Worm (Caenorhabditis elegans) whole organism, late embryonic: ENCODE data around the gene anoh-1.

Source experiments
- C38D4.7 ChIP-seq: fragments of 200-800 bp; sonication (Bioruptor generic); optimal IDR thresholded peaks from 2 replicates; lab custom pipeline; 2018; ENCODE audit warnings: mild to moderate bottlenecking, missing genetic modification characterization, moderate library complexity, missing compliant biosample characterization
- F13H6.1 ChIP-seq: sonication (generic microtip); optimal IDR thresholded peaks from 2 replicates; lab custom pipeline; 2016; ENCODE audit warnings: missing genetic modification characterization, missing compliant biosample characterization
- K02D7.2 ChIP-seq: sonication (generic microtip); optimal IDR thresholded peaks from 2 replicates; lab custom pipeline; 2017; ENCODE audit warnings: mild to moderate bottlenecking, missing genetic modification characterization, missing compliant biosample characterization
- K09A11.1 ChIP-seq: sonication (generic microtip); optimal IDR thresholded peaks from 2 replicates; lab custom pipeline; 2017; ENCODE audit warnings: antibody characterized with exemption, mild to moderate bottlenecking, missing genetic modification characterization, missing compliant biosample characterization; ENCODE audit not compliant: insufficient read depth
- T23F11.4 ChIP-seq: fragments of 200-800 bp; sonication (Bioruptor generic); optimal IDR thresholded peaks from 2 replicates; lab custom pipeline; 2018; ENCODE audit warnings: mild to moderate bottlenecking, missing genetic modification characterization, missing compliant biosample characterization
- Y22D7AL.16 ChIP-seq: sonication (generic microtip); optimal IDR thresholded peaks from 2 replicates; lab custom pipeline; 2016; ENCODE audit warnings: missing genetic modification characterization, missing compliant biosample characterization
- ahr-1 ChIP-seq: sonication (generic microtip); optimal IDR thresholded peaks from 2 replicates; lab custom pipeline; 2016; ENCODE audit warnings: missing genetic modification characterization, missing compliant biosample characterization
- ceh-19 ChIP-seq: fragments of 200-800 bp; sonication (Bioruptor generic); optimal IDR thresholded peaks from 2 replicates; lab custom pipeline; 2018; ENCODE audit warnings: mild to moderate bottlenecking, missing genetic modification characterization, missing compliant biosample characterization
- ceh-2 ChIP-seq: sonication (generic microtip); optimal IDR thresholded peaks from 2 replicates; lab custom pipeline; 2016; ENCODE audit warnings: missing genotype, missing genetic modification characterization, missing compliant biosample characterization
- ceh-22 ChIP-seq: sonication (generic microtip); optimal IDR thresholded peaks from 2 replicates; lab custom pipeline; 2017; ENCODE audit warnings: missing biosample characterization, missing genetic modification characterization
- ceh-24 ChIP-seq: sonication (generic microtip); optimal IDR thresholded peaks from 2 replicates; lab custom pipeline; 2016; ENCODE audit warnings: mild to moderate bottlenecking, missing genetic modification characterization, missing compliant biosample characterization
- ceh-30 ChIP-seq: fragments of 150-350 bp; optimal IDR thresholded peaks from 2 replicates; lab custom pipeline; 2014; ENCODE audit warnings: missing biosample characterization, missing genetic modification characterization
- ceh-31 ChIP-seq: sonication (generic microtip); optimal IDR thresholded peaks from 2 replicates; lab custom pipeline; 2016; ENCODE audit warnings: missing genetic modification characterization, missing compliant biosample characterization
- ceh-48 ChIP-seq: sonication (generic microtip); optimal IDR thresholded peaks from 2 replicates; lab custom pipeline; 2016; ENCODE audit warnings: missing genetic modification characterization, inconsistent platforms, missing compliant biosample characterization
- ceh-6 ChIP-seq: fragments of 200-800 bp; sonication (Bioruptor generic); optimal IDR thresholded peaks from 2 replicates; lab custom pipeline; 2018; ENCODE audit warnings: mild to moderate bottlenecking, missing genetic modification characterization, missing compliant biosample characterization
- che-1 ChIP-seq: sonication (generic microtip); optimal IDR thresholded peaks from 2 replicates; lab custom pipeline; 2016; ENCODE audit warnings: mild to moderate bottlenecking, missing genetic modification characterization, missing compliant biosample characterization
- dve-1 ChIP-seq: sonication (generic microtip); optimal IDR thresholded peaks from 2 replicates; lab custom pipeline; 2017; ENCODE audit warnings: antibody characterized with exemption, mild to moderate bottlenecking, missing genetic modification characterization, missing compliant biosample characterization
- elt-2 ChIP-seq: sonication (generic microtip); optimal IDR thresholded peaks from 2 replicates; lab custom pipeline; 2016; ENCODE audit warnings: missing genetic modification reagents, missing genetic modification characterization, missing compliant biosample characterization
- fax-1 ChIP-seq: sonication (generic microtip); optimal IDR thresholded peaks from 2 replicates; lab custom pipeline; 2016; ENCODE audit warnings: missing genotype, missing genetic modification characterization, missing compliant biosample characterization
- hlh-15 ChIP-seq: sonication (generic microtip); optimal IDR thresholded peaks from 2 replicates; lab custom pipeline; 2016; ENCODE audit warnings: missing genetic modification characterization, missing compliant biosample characterization
- hlh-30 ChIP-seq: sonication (generic microtip); optimal IDR thresholded peaks from 2 replicates; lab custom pipeline; 2017; ENCODE audit warnings: antibody characterized with exemption, missing genetic modification characterization, missing compliant biosample characterization; ENCODE audit not compliant: insufficient read depth
- hlh-6 ChIP-seq: sonication (generic microtip); optimal IDR thresholded peaks from 2 replicates; lab custom pipeline; 2016; ENCODE audit warnings: missing genotype, missing genetic modification characterization, missing compliant biosample characterization
- lim-6 ChIP-seq: sonication (generic microtip); optimal IDR thresholded peaks from 2 replicates; lab custom pipeline; 2016; ENCODE audit warnings: missing genetic modification characterization, missing compliant biosample characterization
- lin-11 ChIP-seq: fragments of 200-800 bp; sonication (Bioruptor generic); optimal IDR thresholded peaks from 2 replicates; lab custom pipeline; 2018; ENCODE audit warnings: mild to moderate bottlenecking, missing genetic modification characterization, missing compliant biosample characterization
- madf-2 ChIP-seq: sonication (generic microtip); optimal IDR thresholded peaks from 2 replicates; lab custom pipeline; 2017; ENCODE audit warnings: missing genetic modification characterization, missing compliant biosample characterization
- mec-3 ChIP-seq: sonication (generic microtip); optimal IDR thresholded peaks from 2 replicates; lab custom pipeline; 2016; ENCODE audit warnings: borderline replicate concordance, missing genetic modification characterization, missing compliant biosample characterization
- nfya-1 ChIP-seq: sonication (generic microtip); optimal IDR thresholded peaks from 2 replicates; lab custom pipeline; 2017; ENCODE audit warnings: missing genetic modification characterization, mild to moderate bottlenecking, missing compliant biosample characterization, antibody characterized with exemption, moderate library complexity
- npax-4 ChIP-seq: sonication (generic microtip); optimal IDR thresholded peaks from 2 replicates; lab custom pipeline; 2016; ENCODE audit warnings: missing genetic modification characterization, missing compliant biosample characterization
- pax-1 ChIP-seq: fragments of 150-350 bp; optimal IDR thresholded peaks from 2 replicates; lab custom pipeline; 2014; ENCODE audit warnings: missing biosample characterization, missing genetic modification characterization
- pha-2 ChIP-seq: sonication (generic microtip); optimal IDR thresholded peaks from 2 replicates; lab custom pipeline; 2017; ENCODE audit warnings: mild to moderate bottlenecking, missing genetic modification characterization, missing compliant biosample characterization
- pha-4 ChIP-seq: fragments of 150-350 bp; optimal IDR thresholded peaks from 2 replicates; lab custom pipeline; 2018; ENCODE audit warnings: missing biosample characterization, missing genetic modification reagents, missing genetic modification characterization
- pqm-1 ChIP-seq: sonication (generic microtip); optimal IDR thresholded peaks from 2 replicates; lab custom pipeline; 2016; ENCODE audit warnings: missing genetic modification characterization, missing compliant biosample characterization
- pros-1 ChIP-seq: fragments of 150-350 bp; optimal IDR thresholded peaks from 2 replicates; lab custom pipeline; 2014; ENCODE audit warnings: missing biosample characterization, missing genetic modification reagents, missing genetic modification characterization
- ref-2 ChIP-seq: sonication (generic microtip); optimal IDR thresholded peaks from 2 replicates; lab custom pipeline; 2016; ENCODE audit warnings: missing genetic modification characterization, missing compliant biosample characterization
- rnt-1 ChIP-seq: sonication (generic microtip); optimal IDR thresholded peaks from 2 replicates; lab custom pipeline; 2016; ENCODE audit warnings: missing genetic modification characterization, missing compliant biosample characterization
- sox-4 ChIP-seq: sonication (generic microtip); optimal IDR thresholded peaks from 2 replicates; lab custom pipeline; 2017; ENCODE audit warnings: mild to moderate bottlenecking, missing genetic modification characterization, inconsistent platforms, missing compliant biosample characterization
- tbx-2 ChIP-seq: sonication (generic microtip); optimal IDR thresholded peaks from 2 replicates; lab custom pipeline; 2016; ENCODE audit warnings: missing genetic modification characterization, missing compliant biosample characterization
- ttx-3 ChIP-seq: sonication (generic microtip); optimal IDR thresholded peaks from 2 replicates; lab custom pipeline; 2016; ENCODE audit warnings: missing genetic modification reagents, missing genetic modification characterization, missing compliant biosample characterization
- unc-3 ChIP-seq, 2 experiments: fragments of 200-800 bp in 1 of 2; sonication (Bioruptor generic) in 1 of 2; sonication (generic microtip) in 1 of 2; conservative IDR thresholded peaks in 1 of 2; optimal IDR thresholded peaks in 1 of 2; 2 replicates each; pipeline versions ENCODE4 v1.3.6 to Lab custom; 2016 to 2022; ENCODE audit warnings: missing compliant biosample characterization in 2 of 2, missing genetic modification characterization in 2 of 2, missing genetic modification reagents in 1 of 2
- unc-42 ChIP-seq: sonication (generic microtip); optimal IDR thresholded peaks from 2 replicates; lab custom pipeline; 2016; ENCODE audit warnings: missing genotype, missing genetic modification characterization, missing compliant biosample characterization
- unc-86 ChIP-seq: sonication (generic microtip); optimal IDR thresholded peaks from 2 replicates; lab custom pipeline; 2016; ENCODE audit warnings: missing genetic modification characterization, missing compliant biosample characterization
- zip-5 ChIP-seq: sonication (generic microtip); optimal IDR thresholded peaks from 2 replicates; lab custom pipeline; 2016; ENCODE audit warnings: missing genetic modification characterization, missing compliant biosample characterization

Gene anoh-1

ce11 chrIII:13276958-13277357 lies 30.6 kb downstream of the anoh-1 start, which contains the start of gene unc-64:
Gene unc-64, plus strand, starts transcription at chrIII:13277258.
- TF ChIP-seq Y22D7AL.16 (tag; lab: Kevin White, UChicago) (no peak), ceh-48 (no peak), ttx-3 (no peak), dve-1 (tag; lab: Kevin White, UChicago) (no peak), pqm-1 (no peak), ceh-30 (tag; lab: Kevin White, UChicago) (no peak), pax-1 (tag; lab: Kevin White, UChicago) (no peak), ceh-6 (GFP tag; lab: Kevin White, UChicago) (no peak), mec-3 (tag; lab: Kevin White, UChicago) (no peak), fax-1 (tag; lab: Kevin White, UChicago) (no peak), pros-1 (tag; lab: Kevin White, UChicago) (no peak), pha-4 (no peak), unc-3 (GFP tag; conservative IDR thresholded peaks at IDR 0.05; lab: Robert Waterston, UW) (no peak), unc-3 (tag; optimal IDR thresholded peaks at IDR 0.05; lab: Kevin White, UChicago) (no peak), ahr-1 (tag; lab: Kevin White, UChicago) (no peak), hlh-6 (no peak), ceh-22 (no peak), tbx-2 (tag; lab: Kevin White, UChicago) (no peak)

ce11 chrIII:13277881-13278500 lies 31.6 kb downstream of the anoh-1 start:
- no peak for TF ChIP-seq zip-5
- TF ChIP-seq madf-2 (tag; lab: Kevin White, UChicago) = no peak
- TF ChIP-seq npax-4 (tag; lab: Kevin White, UChicago) = no peak
- no peak for TF ChIP-seq T23F11.4 (GFP tag; lab: Kevin White, UChicago)
- TF ChIP-seq ceh-31 (tag; lab: Kevin White, UChicago) = no peak
- TF ChIP-seq ceh-19 = no peak
- no peak for TF ChIP-seq tbx-2 (tag; lab: Kevin White, UChicago)
- no peak for TF ChIP-seq hlh-30
- TF ChIP-seq ceh-24 (tag; lab: Kevin White, UChicago) = no peak
- TF ChIP-seq ceh-6 (GFP tag; lab: Kevin White, UChicago) = no peak
- TF ChIP-seq unc-86 = no peak
- TF ChIP-seq hlh-15 = no peak
- no peak for TF ChIP-seq unc-42 (tag; lab: Kevin White, UChicago)
- TF ChIP-seq F13H6.1 (tag; lab: Kevin White, UChicago) = no peak

ce11 chrIII:13285421-13285820 lies 39.1 kb downstream of the anoh-1 start, which contains the start of gene F56A8.8:
Gene F56A8.8, plus strand, starts transcription at chrIII:13285721.
- TF ChIP-seq K02D7.2 (tag; lab: Kevin White, UChicago) = no peak
- TF ChIP-seq unc-42 (tag; lab: Kevin White, UChicago) = no peak
- TF ChIP-seq ref-2 (tag; lab: Kevin White, UChicago) = no peak
- TF ChIP-seq ttx-3 = no peak
- TF ChIP-seq che-1 (tag; lab: Kevin White, UChicago) = no peak
- no peak for TF ChIP-seq lim-6 (tag; lab: Kevin White, UChicago)
- no peak for TF ChIP-seq ceh-48
- no peak for TF ChIP-seq sox-4
- no peak for TF ChIP-seq nfya-1 (tag; lab: Kevin White, UChicago)
- TF ChIP-seq rnt-1 = no peak
- TF ChIP-seq lin-11 (tag; lab: Kevin White, UChicago) = no peak
- TF ChIP-seq ceh-6 (GFP tag; lab: Kevin White, UChicago) = no peak
- no peak for TF ChIP-seq pha-2 (tag; lab: Kevin White, UChicago)
- TF ChIP-seq elt-2 (tag; lab: Kevin White, UChicago) = no peak
- TF ChIP-seq ahr-1 (tag; lab: Kevin White, UChicago) = no peak
- no peak for TF ChIP-seq unc-3 (GFP tag; conservative IDR thresholded peaks at IDR 0.05; lab: Robert Waterston, UW)
- no peak for TF ChIP-seq unc-3 (tag; optimal IDR thresholded peaks at IDR 0.05; lab: Kevin White, UChicago)
- TF ChIP-seq K09A11.1 (tag; lab: Kevin White, UChicago) = no peak
- TF ChIP-seq ceh-2 (tag; lab: Kevin White, UChicago) = no peak
- TF ChIP-seq C38D4.7 = no peak
- TF ChIP-seq, all 69 proteins: peak for 0
